Fruit fly (Drosophila melanogaster): ENCODE measurements around the gene ergic53.
A peak's percentile ranks its signal among the peaks of the same experiment; 100 is the strongest.

ergic53 gene

dm6 chr3L:8509567-8510109 is 25.1 kb upstream of the ergic53 start, which contains the start of the genes ZC3H3 and Pus7 (continued):
- no peak for TF ChIP-seq Opbp (GFP tag; IDR thresholded peaks at IDR 0.05; ENCODE audit: partially characterized antibody)
- no peak for TF ChIP-seq ind (GFP tag; optimal IDR thresholded peaks at IDR 0.05)
- TF ChIP-seq CG11093 (GFP tag; IDR thresholded peaks at IDR 0.05): no peak
- no peak for TF ChIP-seq CG9215 (GFP tag; IDR thresholded peaks at IDR 0.05)
- TF ChIP-seq CG13624 (GFP tag; optimal IDR thresholded peaks at IDR 0.05): no peak
- no peak for TF ChIP-seq B-H1 (GFP tag; IDR thresholded peaks at IDR 0.05)
- no peak for TF ChIP-seq tll (GFP tag; optimal IDR thresholded peaks at IDR 0.05)
- TF ChIP-seq Doc3 (GFP tag; IDR thresholded peaks at IDR 0.05; ENCODE audit: partially characterized antibody): no peak
- peak; percentile 71 for TF ChIP-seq sens (GFP tag)
- TF ChIP-seq Pdp1 (GFP tag; optimal IDR thresholded peaks at IDR 0.05): peak in 1 of 2 experiments; percentile 7
- TF ChIP-seq emc (GFP tag; optimal IDR thresholded peaks at IDR 0.05): no peak
- TF ChIP-seq CG30020 (tag; optimal IDR thresholded peaks at IDR 0.05): peak; percentile 44
- TF ChIP-seq Sox102F (GFP tag; optimal IDR thresholded peaks at IDR 0.05): no peak
- no peak for TF ChIP-seq CG17912 (GFP tag; optimal IDR thresholded peaks at IDR 0.05)
- TF ChIP-seq trh (GFP tag; optimal IDR thresholded peaks at IDR 0.05): no peak
- TF ChIP-seq CG13123 (GFP tag; optimal IDR thresholded peaks at IDR 0.05): no peak
- no peak for TF ChIP-seq Dfd (GFP tag; optimal IDR thresholded peaks at IDR 0.05)
- no peak for TF ChIP-seq GATAe (GFP tag; conservative IDR thresholded peaks at IDR 0.05)
- peak; percentile 4 for TF ChIP-seq CG10654 (GFP tag; optimal IDR thresholded peaks at IDR 0.05)
- TF ChIP-seq NFAT (GFP tag; IDR thresholded peaks at IDR 0.05): no peak
- peak; percentile 6 for TF ChIP-seq Lhr (GFP tag; optimal IDR thresholded peaks at IDR 0.05)
- TF ChIP-seq Bgb (GFP tag; IDR thresholded peaks at IDR 0.05; ENCODE audit: partially characterized antibody): no peak
- no peak for TF ChIP-seq hbn (GFP tag; IDR thresholded peaks at IDR 0.05; ENCODE audit: partially characterized antibody)
- TF ChIP-seq CG3838 (GFP tag; optimal IDR thresholded peaks at IDR 0.05): no peak
- TF ChIP-seq CG8290 (GFP tag; optimal IDR thresholded peaks at IDR 0.05): no peak
- TF ChIP-seq CG8290 (tag; optimal IDR thresholded peaks at IDR 0.05): no peak
- TF ChIP-seq CG15696 (tag; optimal IDR thresholded peaks at IDR 0.05): no peak
- no peak for TF ChIP-seq gsb-n (tag; optimal IDR thresholded peaks at IDR 0.05)
- TF ChIP-seq NK7.1 (GFP tag; optimal IDR thresholded peaks at IDR 0.05): no peak
- no peak for TF ChIP-seq CG7987 (GFP tag; optimal IDR thresholded peaks at IDR 0.05)
- TF ChIP-seq pfk (GFP tag; optimal IDR thresholded peaks at IDR 0.05): no peak
- no peak for TF ChIP-seq CG4707 (GFP tag; optimal IDR thresholded peaks at IDR 0.05)
- no peak for TF ChIP-seq cato (GFP tag; optimal IDR thresholded peaks at IDR 0.05; ENCODE audit: borderline replicate concordance)
- TF ChIP-seq CG32772 (GFP tag; IDR thresholded peaks at IDR 0.05): no peak
- no peak for TF ChIP-seq Mad (GFP tag; optimal IDR thresholded peaks at IDR 0.05)
- no peak for TF ChIP-seq CG5953 (GFP tag; IDR thresholded peaks at IDR 0.05)
- TF ChIP-seq CG6813 (GFP tag; optimal IDR thresholded peaks at IDR 0.05): no peak
- no peak for TF ChIP-seq HLH3B (GFP tag; IDR thresholded peaks at IDR 0.05)
- no peak for TF ChIP-seq vfl (GFP tag; optimal IDR thresholded peaks at IDR 0.05)
- no peak for TF ChIP-seq so (GFP tag; IDR thresholded peaks at IDR 0.05)
- no peak for TF ChIP-seq CG4820 (GFP tag; optimal IDR thresholded peaks at IDR 0.05)
- TF ChIP-seq chinmo (GFP tag; IDR thresholded peaks at IDR 0.05; ENCODE audit: partially characterized antibody): peak; percentile 65; the same call in 1 of the 4 replicates
- no peak for TF ChIP-seq CG31441 (GFP tag; IDR thresholded peaks at IDR 0.05)
- no peak for TF ChIP-seq CG10274 (GFP tag; optimal IDR thresholded peaks at IDR 0.05)
- no peak for TF ChIP-seq Sry-β (GFP tag; optimal IDR thresholded peaks at IDR 0.05)
- 0 out of 3 replicates have a peak, but pooled peaks have one; percentile 20 for TF ChIP-seq zfh1 (GFP tag; IDR thresholded peaks at IDR 0.05)
- no peak for TF ChIP-seq Dref (GFP tag; IDR thresholded peaks at IDR 0.05)
- TF ChIP-seq Sry-δ (GFP tag; optimal IDR thresholded peaks at IDR 0.05): no peak
- no peak for TF ChIP-seq D19A (tag; optimal IDR thresholded peaks at IDR 0.05)
- TF ChIP-seq CG13287 (GFP tag; IDR thresholded peaks at IDR 0.05; ENCODE audit: partially characterized antibody): peak; percentile 47
- peak; percentile 36 for TF ChIP-seq BEAF-32 (GFP tag; optimal IDR thresholded peaks at IDR 0.05)

Data from whole organism, embryonic.